Fruit fly (Drosophila melanogaster): ENCODE measurements around the gene topi.

DNA sequence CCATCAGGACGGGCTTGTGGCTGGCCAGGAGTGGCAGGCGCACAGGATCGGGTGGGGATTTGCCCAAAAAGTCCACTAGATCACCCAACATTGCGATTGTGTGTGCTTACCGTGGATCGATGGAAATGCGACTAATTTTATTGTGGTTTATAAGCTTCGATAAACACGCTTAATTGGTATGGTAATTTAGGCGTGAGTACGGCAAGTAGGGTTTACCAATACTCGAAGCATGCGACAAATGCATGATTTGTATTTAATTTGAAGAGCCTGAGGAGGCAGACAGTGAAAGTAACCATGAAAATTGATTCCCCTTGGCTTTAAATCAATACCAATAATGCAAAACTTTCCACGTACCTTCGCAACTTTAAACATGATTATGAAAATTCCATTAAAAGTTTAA, 44.9 kb downstream of the topi start, which contains the start of gene CG9458:
- TF ChIP-seq CTCF (optimal IDR thresholded peaks at IDR 0.05) (no peak), CG8478 (optimal IDR thresholded peaks at IDR 0.05) (no peak)
